Worm (Caenorhabditis elegans) whole organism, L1 larva: ENCODE data around the gene C49F5.8.

Experiments
- C34B4.2 ChIP-seq: sonication (generic microtip); optimal IDR thresholded peaks from 2 replicates; lab custom pipeline; 2017; ENCODE audit warnings: mild to moderate bottlenecking, missing genetic modification characterization, missing compliant biosample characterization
- F16B12.6 ChIP-seq: fragments of 150-350 bp; optimal IDR thresholded peaks from 2 replicates; lab custom pipeline; 2014; ENCODE audit warnings: missing biosample characterization, missing genetic modification characterization
- Y116A8C.19 ChIP-seq: sonication (generic microtip); optimal IDR thresholded peaks from 2 replicates; lab custom pipeline; 2016; ENCODE audit warnings: missing compliant biosample characterization, missing genetic modification characterization, borderline replicate concordance
- aha-1 ChIP-seq: fragments of 150-350 bp; optimal IDR thresholded peaks from 2 replicates; lab custom pipeline; 2014; ENCODE audit warnings: missing biosample characterization, missing genetic modification characterization
- ama-1 ChIP-seq: fragments of 150-350 bp; optimal IDR thresholded peaks from 2 replicates; lab custom pipeline; 2014
- blmp-1 ChIP-seq: fragments of 150-350 bp; optimal IDR thresholded peaks from 2 replicates; lab custom pipeline; 2014; ENCODE audit warnings: missing biosample characterization, missing genetic modification characterization
- ceh-63 ChIP-seq: fragments of 200-800 bp; sonication (Bioruptor generic); optimal IDR thresholded peaks from 2 replicates; lab custom pipeline; 2018; ENCODE audit warnings: mild to moderate bottlenecking, missing genetic modification characterization, missing compliant biosample characterization
- ceh-82 ChIP-seq, 3 experiments: fragments of 150-350 bp in 1 of 3; sonication (generic microtip) in 2 of 3; optimal IDR thresholded peaks; 2 replicates each; lab custom pipeline; 2014 to 2017; ENCODE audit warnings: missing biosample characterization in 3 of 3, missing genetic modification characterization in 3 of 3
- ceh-88 ChIP-seq: fragments of 200-800 bp; sonication (Bioruptor generic); IDR thresholded peaks from 2 replicates; pipeline ENCODE4 v1.3.6; 2022; ENCODE audit warnings: missing genetic modification characterization, missing compliant biosample characterization
- efl-1 ChIP-seq, 4 experiments: fragments of 150-350 bp; optimal IDR thresholded peaks in 3 of 4; peaks in 1 of 4; 1 replicate in 1 of 4; 2 replicates in 3 of 4; lab custom pipeline; 2014; ENCODE audit warnings: missing biosample characterization in 2 of 4, missing genetic modification characterization in 2 of 4, missing genetic modification reagents in 2 of 4
- egl-13 ChIP-seq: sonication (generic microtip); optimal IDR thresholded peaks from 2 replicates; lab custom pipeline; 2016; ENCODE audit warnings: missing genotype, missing genetic modification reagents, missing genetic modification characterization, missing compliant biosample characterization
- elt-2 ChIP-seq: sonication (generic microtip); optimal IDR thresholded peaks from 2 replicates; lab custom pipeline; 2016; ENCODE audit warnings: missing genetic modification characterization, mild to moderate bottlenecking, inconsistent platforms, missing compliant biosample characterization, missing genetic modification reagents
- elt-3 ChIP-seq, 6 experiments: fragments of 150-350 bp in 1 of 6; sonication (generic microtip); optimal IDR thresholded peaks; 2 replicates each; lab custom pipeline; 2017 to 2018; ENCODE audit warnings: missing biosample characterization in 6 of 6, missing genetic modification characterization in 6 of 6, inconsistent platforms in 1 of 6
- ets-5 ChIP-seq: fragments of 200-800 bp; sonication (Bioruptor generic); IDR thresholded peaks from 2 replicates; pipeline ENCODE4 v1.3.6; 2022; ENCODE audit warnings: missing genetic modification characterization, missing compliant biosample characterization
- fkh-10 ChIP-seq: sonication (generic microtip); optimal IDR thresholded peaks from 2 replicates; lab custom pipeline; 2017; ENCODE audit warnings: missing biosample characterization, missing genetic modification reagents, missing genetic modification characterization
- fos-1 ChIP-seq: fragments of 150-350 bp; optimal IDR thresholded peaks from 2 replicates; lab custom pipeline; 2014; ENCODE audit warnings: missing biosample characterization, missing genetic modification characterization
- grh-1 ChIP-seq: fragments of 200-800 bp; sonication (Bioruptor generic); IDR thresholded peaks from 2 replicates; pipeline ENCODE4 v1.3.6; 2022; ENCODE audit warnings: missing genetic modification reagents, missing genetic modification characterization, missing compliant biosample characterization
- hpl-2 ChIP-seq: fragments of 150-350 bp; optimal IDR thresholded peaks from 2 replicates; lab custom pipeline; 2014; ENCODE audit warnings: missing biosample characterization, missing genetic modification reagents, missing genetic modification characterization
- irx-1 ChIP-seq: sonication (generic microtip); optimal IDR thresholded peaks from 2 replicates; lab custom pipeline; 2016; ENCODE audit warnings: missing genetic modification characterization, missing compliant biosample characterization
- isw-1 ChIP-seq: fragments of 200-800 bp; sonication (Bioruptor generic); IDR thresholded peaks from 2 replicates; pipeline ENCODE4 v1.3.6; 2022; ENCODE audit warnings: missing genetic modification characterization, missing compliant biosample characterization
- jun-1 ChIP-seq: fragments of 150-350 bp; optimal IDR thresholded peaks from 2 replicates; lab custom pipeline; 2014; ENCODE audit warnings: missing biosample characterization, missing genetic modification reagents, missing genetic modification characterization
- lsy-2 ChIP-seq, 2 experiments: fragments of 150-350 bp; optimal IDR thresholded peaks; 2 replicates each; lab custom pipeline; 2014; ENCODE audit warnings: missing biosample characterization in 2 of 2, missing genetic modification characterization in 2 of 2
- mef-2 ChIP-seq: fragments of 150-350 bp; optimal IDR thresholded peaks from 2 replicates; lab custom pipeline; 2014; ENCODE audit warnings: missing biosample characterization, missing genetic modification characterization
- mep-1 ChIP-seq: fragments of 150-350 bp; optimal IDR thresholded peaks from 2 replicates; lab custom pipeline; 2014; ENCODE audit warnings: missing biosample characterization, missing genetic modification characterization
- nhr-12 ChIP-seq: sonication (generic microtip); optimal IDR thresholded peaks from 2 replicates; lab custom pipeline; 2017; ENCODE audit warnings: missing biosample characterization, missing genetic modification characterization
- nhr-20 ChIP-seq: sonication (generic microtip); optimal IDR thresholded peaks from 2 replicates; lab custom pipeline; 2016; ENCODE audit warnings: mild to moderate bottlenecking, missing genetic modification characterization, missing compliant biosample characterization
- nhr-237 ChIP-seq: fragments of 150-350 bp; optimal IDR thresholded peaks from 2 replicates; lab custom pipeline; 2014; ENCODE audit warnings: missing biosample characterization, missing genetic modification characterization
- nhr-28 ChIP-seq: fragments of 150-350 bp; optimal IDR thresholded peaks from 2 replicates; lab custom pipeline; 2014; ENCODE audit warnings: missing biosample characterization, missing genetic modification characterization
- nhr-47 ChIP-seq: sonication (generic microtip); optimal IDR thresholded peaks from 2 replicates; lab custom pipeline; 2016; ENCODE audit warnings: mild to moderate bottlenecking, missing genetic modification characterization, moderate library complexity, missing compliant biosample characterization
- nhr-71 ChIP-seq: sonication (generic microtip); optimal IDR thresholded peaks from 2 replicates; lab custom pipeline; 2016; ENCODE audit warnings: mild to moderate bottlenecking, missing genetic modification characterization, moderate library complexity, missing compliant biosample characterization
- nhr-76 ChIP-seq: sonication (generic microtip); optimal IDR thresholded peaks from 2 replicates; lab custom pipeline; 2017; ENCODE audit warnings: missing biosample characterization, missing genetic modification characterization
- nhr-90 ChIP-seq: sonication (generic microtip); optimal IDR thresholded peaks from 2 replicates; lab custom pipeline; 2016; ENCODE audit warnings: mild to moderate bottlenecking, missing genetic modification characterization, missing compliant biosample characterization; ENCODE audit not compliant: poor library complexity
- pag-3 ChIP-seq: sonication (generic microtip); optimal IDR thresholded peaks from 2 replicates; lab custom pipeline; 2017; ENCODE audit warnings: missing genetic modification characterization, mild to moderate bottlenecking, missing compliant biosample characterization, antibody characterized with exemption, borderline replicate concordance; ENCODE audit not compliant: insufficient read depth
- rnt-1 ChIP-seq: sonication (generic microtip); optimal IDR thresholded peaks from 2 replicates; lab custom pipeline; 2016; ENCODE audit warnings: mild to moderate bottlenecking, missing genetic modification characterization, moderate library complexity, missing compliant biosample characterization
- skn-1 ChIP-seq: fragments of 150-350 bp; optimal IDR thresholded peaks from 2 replicates; lab custom pipeline; 2014; ENCODE audit warnings: missing biosample characterization, missing genetic modification characterization
- snu-23 ChIP-seq: sonication (generic microtip); optimal IDR thresholded peaks from 2 replicates; lab custom pipeline; 2016; ENCODE audit warnings: missing genetic modification characterization, missing compliant biosample characterization
- sptf-1 ChIP-seq: fragments of 150-350 bp; optimal IDR thresholded peaks from 2 replicates; lab custom pipeline; 2014; ENCODE audit warnings: missing biosample characterization, missing genetic modification characterization
- sup-37 ChIP-seq: fragments of 200-800 bp; sonication (Bioruptor generic); optimal IDR thresholded peaks from 2 replicates; lab custom pipeline; 2018; ENCODE audit warnings: mild to moderate bottlenecking, missing genetic modification characterization, missing compliant biosample characterization
- swsn-7 ChIP-seq: sonication (generic microtip); optimal IDR thresholded peaks from 2 replicates; lab custom pipeline; 2016; ENCODE audit warnings: missing genetic modification characterization, missing compliant biosample characterization
- tlp-1 ChIP-seq: fragments of 150-350 bp; optimal IDR thresholded peaks from 2 replicates; lab custom pipeline; 2014; ENCODE audit warnings: missing biosample characterization, missing genetic modification characterization
- unc-130 ChIP-seq: fragments of 150-350 bp; optimal IDR thresholded peaks from 2 replicates; lab custom pipeline; 2017; ENCODE audit warnings: missing biosample characterization, missing genetic modification characterization, inconsistent platforms
- unc-30 ChIP-seq: sonication (generic microtip); optimal IDR thresholded peaks from 2 replicates; lab custom pipeline; 2017; ENCODE audit warnings: missing biosample characterization, missing genetic modification characterization
- unc-62 ChIP-seq: fragments of 150-350 bp; optimal IDR thresholded peaks from 2 replicates; lab custom pipeline; 2014; ENCODE audit warnings: missing biosample characterization, missing genetic modification reagents, missing genetic modification characterization
- unc-86 ChIP-seq: sonication (generic microtip); optimal IDR thresholded peaks from 2 replicates; lab custom pipeline; 2016; ENCODE audit warnings: missing genetic modification characterization, missing compliant biosample characterization
- vab-15 ChIP-seq: sonication (generic microtip); optimal IDR thresholded peaks from 2 replicates; lab custom pipeline; 2017; ENCODE audit warnings: missing genotype, mild to moderate bottlenecking, missing genetic modification characterization, missing compliant biosample characterization
- zag-1 ChIP-seq: fragments of 150-350 bp; optimal IDR thresholded peaks from 2 replicates; lab custom pipeline; 2014; ENCODE audit warnings: missing biosample characterization, missing genetic modification characterization
- zip-4 ChIP-seq: fragments of 200-800 bp; sonication (Bioruptor generic); optimal IDR thresholded peaks from 2 replicates; lab custom pipeline; 2018; ENCODE audit warnings: mild to moderate bottlenecking, missing genetic modification characterization, moderate library complexity, missing compliant biosample characterization
- ztf-4 ChIP-seq: fragments of 150-350 bp; optimal IDR thresholded peaks from 2 replicates; lab custom pipeline; 2014; ENCODE audit warnings: missing biosample characterization, missing genetic modification characterization

The C49F5.8 gene

DNA sequence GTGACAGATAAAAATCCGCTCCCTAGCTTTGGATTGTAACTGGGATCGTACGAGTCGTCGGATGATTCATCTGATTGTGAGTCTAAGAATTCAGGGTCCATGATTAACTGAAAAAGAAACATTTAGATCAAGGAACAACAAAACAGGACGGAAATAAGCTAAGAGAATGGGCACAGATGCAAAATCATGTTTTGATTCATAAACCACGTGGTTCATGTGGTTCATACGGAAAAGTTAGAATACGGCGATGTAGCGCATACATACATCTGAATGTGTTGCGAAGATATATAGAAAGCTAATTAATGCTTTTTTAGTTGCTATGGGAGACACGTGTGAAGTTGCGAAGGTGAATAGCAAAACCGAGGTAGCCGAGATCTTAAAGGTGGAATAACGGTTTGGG is 18.0 kb upstream of the C49F5.8 start, which contains the start of gene F55G7.3:
Gene F55G7.3, minus strand, starts transcription at position 101 of the 400 bp plus-strand sequence.
- no peak for TF ChIP-seq mef-2 (tag; lab: Kevin White, UChicago)
- TF ChIP-seq nhr-20 (tag; lab: Kevin White, UChicago), result no peak
- no peak for TF ChIP-seq unc-130
- TF ChIP-seq aha-1 (tag; lab: Kevin White, UChicago), result no peak
- TF ChIP-seq blmp-1 (tag; lab: Kevin White, UChicago), result no peak
- TF ChIP-seq efl-1 (optimal IDR thresholded peaks at IDR 0.05; lab: Kevin White, UChicago), result no peak
- no peak for TF ChIP-seq efl-1 (GFP tag; optimal IDR thresholded peaks at IDR 0.05 in 1 of 2; lab: Kevin White, UChicago)
- no peak for TF ChIP-seq ceh-63 (GFP tag; lab: Kevin White, UChicago)
- no peak for TF ChIP-seq sup-37 (GFP tag; lab: Kevin White, UChicago)
- no peak for TF ChIP-seq F16B12.6 (tag; lab: Kevin White, UChicago)
- TF ChIP-seq ztf-4 (tag; lab: Kevin White, UChicago), result no peak
- TF ChIP-seq ceh-88, result no peak
- TF ChIP-seq C34B4.2 (tag; lab: Kevin White, UChicago), result no peak
- no peak for TF ChIP-seq ceh-82 (tag; optimal IDR thresholded peaks at IDR 0.05; lab: Kevin White, UChicago)
- no peak for TF ChIP-seq nhr-28 (tag; lab: Kevin White, UChicago)

DNA sequence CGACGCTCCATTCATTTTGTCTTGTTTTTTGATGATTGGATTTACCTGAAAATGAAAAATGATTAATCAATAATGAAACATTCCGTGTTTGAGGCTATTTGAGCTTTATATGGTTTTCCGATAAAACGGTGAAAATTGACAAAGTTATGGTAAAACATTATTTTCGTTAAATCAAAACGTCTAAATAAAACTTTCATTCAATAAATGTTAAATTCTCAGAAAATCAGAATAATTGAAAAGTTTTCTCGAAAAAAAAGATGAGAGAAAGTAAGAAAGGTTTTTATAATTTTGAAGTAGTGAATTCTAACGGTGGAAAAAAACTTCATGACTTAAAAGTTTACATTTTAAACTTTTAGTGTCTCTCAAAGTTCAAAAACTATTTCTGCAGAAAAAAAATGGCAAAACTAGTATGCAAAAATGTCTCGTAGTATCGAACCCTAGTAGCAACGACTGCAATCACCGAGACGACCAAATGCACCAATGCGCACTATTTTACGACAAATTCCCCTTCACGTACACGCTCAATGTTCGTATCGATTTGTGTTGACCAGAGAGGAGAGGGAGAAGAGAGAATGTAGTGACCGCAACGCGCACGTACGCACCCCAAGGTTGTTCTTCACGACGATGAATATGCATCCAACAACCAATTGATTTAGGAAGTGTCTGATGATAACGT is 13.0 kb upstream of the C49F5.8 start, which contains the start of gene nfya-1:
Gene nfya-1, minus strand, starts transcription at position 51 of the 676 bp plus-strand sequence.
- TF ChIP-seq pag-3 (tag; lab: Kevin White, UChicago) (no peak), nhr-12 (tag; lab: Kevin White, UChicago) (no peak), skn-1 (tag; lab: Kevin White, UChicago) (no peak), nhr-71 (tag; lab: Kevin White, UChicago) (peak; percentile 45), efl-1 (optimal IDR thresholded peaks at IDR 0.05; lab: Kevin White, UChicago) (peak; percentile 25 to 34), efl-1 (GFP tag; optimal IDR thresholded peaks at IDR 0.05 in 1 of 2; lab: Kevin White, UChicago) (peak in 1 of 2 experiments; percentile 90), snu-23 (peak; percentile 73), ceh-88 (no peak), jun-1 (no peak), nhr-28 (tag; lab: Kevin White, UChicago) (no peak), swsn-7 (tag; lab: Kevin White, UChicago) (peak; percentile 43), Y116A8C.19 (tag; lab: Kevin White, UChicago) (no peak), lsy-2 (tag; optimal IDR thresholded peaks at IDR 0.05; lab: Kevin White, UChicago) (peak; percentile 33 to 68), unc-86 (peak; percentile 33), blmp-1 (tag; lab: Kevin White, UChicago) (peak; percentile 73), zip-4 (no peak), mep-1 (tag; lab: Kevin White, UChicago) (peak; percentile 84), nhr-90 (tag; lab: Kevin White, UChicago) (peak; percentile 37), nhr-237 (tag; lab: Kevin White, UChicago) (no peak), elt-2 (tag; lab: Kevin White, UChicago) (no peak), fos-1 (tag; lab: Kevin White, UChicago) (no peak), nhr-20 (tag; lab: Kevin White, UChicago) (peak; percentile 50), ama-1 (lab: Kevin White, UChicago) (no peak), isw-1 (no peak), ceh-63 (GFP tag; lab: Kevin White, UChicago) (no peak), rnt-1 (tag; lab: Kevin White, UChicago) (peak; percentile 64), vab-15 (no peak), egl-13 (tag; lab: Kevin White, UChicago) (no peak), hpl-2 (GFP tag; lab: Kevin White, UChicago) (no peak), elt-3 (tag; optimal IDR thresholded peaks at IDR 0.05; lab: Kevin White, UChicago) (peak in 1 of 6 experiments; percentile 64), tlp-1 (tag; lab: Kevin White, UChicago) (no peak), irx-1 (tag; lab: Kevin White, UChicago) (no peak), unc-62 (no peak), nhr-76 (tag; lab: Kevin White, UChicago) (no peak), unc-130 (peak; percentile 63), sptf-1 (tag; lab: Kevin White, UChicago) (no peak), nhr-47 (tag; lab: Kevin White, UChicago) (peak; percentile 62), unc-30 (tag; lab: Kevin White, UChicago) (no peak), zag-1 (tag; lab: Kevin White, UChicago) (no peak), grh-1 (no peak), ets-5 (GFP tag; lab: Robert Waterston, UW) (no peak), ztf-4 (tag; lab: Kevin White, UChicago) (no peak), fkh-10 (GFP tag; lab: Kevin White, UChicago) (no peak), sup-37 (GFP tag; lab: Kevin White, UChicago) (no peak)
